Worm (Caenorhabditis elegans): ENCODE data around the gene T19D12.4.

DNA sequence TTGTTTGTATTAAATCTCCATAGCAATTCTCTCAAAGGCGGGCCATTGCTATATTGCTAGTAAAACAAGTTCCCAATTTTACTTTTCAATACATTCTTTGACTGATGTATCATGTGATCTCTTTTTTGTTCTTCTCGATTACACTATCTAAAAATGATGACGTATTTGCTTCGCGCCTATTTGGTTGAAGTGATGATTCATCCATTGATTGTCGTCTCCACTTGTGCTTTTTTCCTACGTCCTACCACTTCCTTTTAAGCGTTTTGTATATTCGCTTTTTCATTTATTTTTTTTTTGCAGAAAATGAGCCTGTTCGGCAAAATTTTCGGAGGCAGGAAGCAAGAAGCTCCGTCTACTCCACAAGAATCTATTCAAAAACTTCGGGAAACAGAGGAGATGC, 41.5 kb upstream of the T19D12.4 start, which contains the start of gene vps-32.1:
- TF ChIP-seq unc-62 (GFP tag; optimal IDR thresholded peaks at IDR 0.05): no peak
- TF ChIP-seq nhr-12 (tag; optimal IDR thresholded peaks at IDR 0.05): no peak
- no peak for TF ChIP-seq nhr-28 (tag; optimal IDR thresholded peaks at IDR 0.05)
- no peak for TF ChIP-seq elt-3 (tag; optimal IDR thresholded peaks at IDR 0.05)
- TF ChIP-seq snpc-4 (tag; optimal IDR thresholded peaks at IDR 0.05): no peak
- no peak for TF ChIP-seq sptf-1 (tag; optimal IDR thresholded peaks at IDR 0.05)
- no peak for TF ChIP-seq ztf-11 (tag; optimal IDR thresholded peaks at IDR 0.05)
- TF ChIP-seq lin-13 (tag; optimal IDR thresholded peaks at IDR 0.05): no peak
- TF ChIP-seq nhr-76 (tag; optimal IDR thresholded peaks at IDR 0.05): no peak
- TF ChIP-seq blmp-1 (tag; optimal IDR thresholded peaks at IDR 0.05): no peak
- TF ChIP-seq pha-4 (tag; optimal IDR thresholded peaks at IDR 0.05): no peak
